Fruit fly (Drosophila melanogaster) S2 (cell line): ENCODE measurements around the gene Mhcl.

Experiments
- CG8478 ChIP-seq: fragments of >200 bp; optimal IDR thresholded peaks from 2 replicates; lab custom pipeline; 2018
- CTCF ChIP-seq, 2 experiments: fragments of >200 bp; optimal IDR thresholded peaks; 2 replicates each; lab custom pipeline; 2018

- TF ChIP-seq CTCF (optimal IDR thresholded peaks at IDR 0.05; lab: Kevin White, UChicago): peak in 1 of 2 experiments; percentile 3
- no peak for TF ChIP-seq CG8478
Observed at dm6 chr3R:16025587-16026223, 72.9 kb downstream of the Mhcl start, which contains the start of gene pnr.
